Fruit fly (Drosophila melanogaster) whole organism, wandering third instar larva: ENCODE results near the gene aay.
A peak's percentile ranks its signal among the peaks of the same experiment; 100 is the strongest.

Experiments
- Abd-B ChIP-seq: fragments of >200 bp; optimal IDR thresholded peaks from 2 replicates; lab custom pipeline; 2017; ENCODE audit warnings: missing biosample characterization, missing genetic modification characterization
- CG32264 ChIP-seq: fragments of 200-800 bp; sonication (Bioruptor generic); optimal IDR thresholded peaks from 2 replicates; lab custom pipeline; 2016; ENCODE audit warnings: missing biosample characterization, missing genetic modification characterization
- CG9705 ChIP-seq: fragments of 200-800 bp; sonication (Bioruptor generic); optimal IDR thresholded peaks from 2 replicates; lab custom pipeline; 2018; ENCODE audit warnings: missing biosample characterization, mild to moderate bottlenecking, missing genetic modification characterization
- CrebA ChIP-seq: fragments of 200-800 bp; sonication (Bioruptor generic); optimal IDR thresholded peaks from 2 replicates; lab custom pipeline; 2016; ENCODE audit warnings: missing biosample characterization, mild to moderate bottlenecking, missing genetic modification characterization, borderline replicate concordance
- Dfd ChIP-seq: fragments of >200 bp; optimal IDR thresholded peaks from 2 replicates; lab custom pipeline; 2017; ENCODE audit warnings: missing biosample characterization, missing genetic modification characterization
- Dif ChIP-seq: fragments of 200-275, 200-300 bp; sonication (Bioruptor generic); optimal IDR thresholded peaks from 2 replicates; lab custom pipeline; 2018; ENCODE audit warnings: missing biosample characterization, missing genetic modification characterization; ENCODE audit not compliant: partially characterized antibody
- GATAd ChIP-seq: sonication (Bioruptor generic); optimal IDR thresholded peaks from 2 replicates; lab custom pipeline; 2016; ENCODE audit warnings: missing biosample characterization, missing genetic modification characterization
- HLH106 ChIP-seq: fragments of 200-800 bp; optimal IDR thresholded peaks from 3 replicates; lab custom pipeline; 2019; ENCODE audit warnings: missing biosample characterization, mild to moderate bottlenecking, missing genetic modification characterization, moderate library complexity
- Hnf4 ChIP-seq: fragments of 200-800 bp; sonication (Bioruptor generic); optimal IDR thresholded peaks from 2 replicates; lab custom pipeline; 2016; ENCODE audit warnings: missing biosample characterization, mild to moderate bottlenecking, missing genetic modification characterization
- Hr78 ChIP-seq: fragments of >200 bp; optimal IDR thresholded peaks from 2 replicates; lab custom pipeline; 2017; ENCODE audit warnings: missing biosample characterization, missing genetic modification characterization
- Hr83 ChIP-seq: fragments of 200-300 bp; sonication (Bioruptor generic); optimal IDR thresholded peaks from 2 replicates; lab custom pipeline; 2016; ENCODE audit warnings: missing biosample characterization, mild to moderate bottlenecking, missing genetic modification characterization, moderate library complexity; ENCODE audit not compliant: poor library complexity, severe bottlenecking
- Jra ChIP-seq: sonication (Bioruptor generic); optimal IDR thresholded peaks from 2 replicates; lab custom pipeline; 2016; ENCODE audit warnings: missing biosample characterization, missing genetic modification characterization
- Mio ChIP-seq: sonication (Bioruptor generic); optimal IDR thresholded peaks from 2 replicates; lab custom pipeline; 2016; ENCODE audit warnings: missing biosample characterization, missing genetic modification characterization
- Myc ChIP-seq: fragments of >200 bp; optimal IDR thresholded peaks from 2 replicates; lab custom pipeline; 2017
- N ChIP-seq: fragments of >200 bp; optimal IDR thresholded peaks from 2 replicates; lab custom pipeline; 2018; ENCODE audit warnings: missing biosample characterization, missing external identifiers, missing genetic modification characterization
- OdsH ChIP-seq: fragments of 200-800 bp; sonication (Bioruptor generic); optimal IDR thresholded peaks from 2 replicates; lab custom pipeline; 2016; ENCODE audit warnings: missing biosample characterization, mild to moderate bottlenecking, missing genetic modification characterization
- Rel ChIP-seq, 2 experiments: fragments of 200-800 bp; sonication (Bioruptor generic) in 1 of 2; optimal IDR thresholded peaks; 2 replicates in 1 of 2; 3 replicates in 1 of 2; lab custom pipeline; 2016 to 2019; ENCODE audit warnings: mild to moderate bottlenecking in 2 of 2, missing biosample characterization in 2 of 2, missing genetic modification characterization in 2 of 2, moderate library complexity in 1 of 2
- Sp1 ChIP-seq: fragments of 200-800 bp; sonication (Bioruptor generic); optimal IDR thresholded peaks from 3 replicates; lab custom pipeline; 2019; ENCODE audit warnings: missing biosample characterization, mild to moderate bottlenecking, missing genetic modification characterization, moderate library complexity
- Vsx2 ChIP-seq: fragments of 200-300, 225-300 bp; sonication (Bioruptor generic); optimal IDR thresholded peaks from 2 replicates; lab custom pipeline; 2018; ENCODE audit warnings: missing biosample characterization, missing genetic modification characterization; ENCODE audit not compliant: partially characterized antibody
- br ChIP-seq: fragments of 200-800 bp; sonication (Bioruptor generic); optimal IDR thresholded peaks from 2 replicates; lab custom pipeline; 2016; ENCODE audit warnings: missing biosample characterization, missing genetic modification characterization
- dl ChIP-seq, 2 experiments: fragments of 175-275, 200-275 bp in 1 of 2; fragments of 200-275 bp in 1 of 2; sonication (Bioruptor generic); optimal IDR thresholded peaks; lab custom pipeline; 2018; ENCODE audit warnings: mild to moderate bottlenecking in 2 of 2, missing biosample characterization in 2 of 2, missing genetic modification characterization in 2 of 2, moderate library complexity in 2 of 2; ENCODE audit not compliant: partially characterized antibody in 2 of 2, insufficient read depth in 1 of 2
- dsf ChIP-seq: sonication (Bioruptor generic); optimal IDR thresholded peaks from 2 replicates; lab custom pipeline; 2016; ENCODE audit warnings: missing biosample characterization, missing genetic modification characterization, borderline replicate concordance
- ey ChIP-seq: fragments of 200-800 bp; sonication (Bioruptor generic); optimal IDR thresholded peaks from 2 replicates; lab custom pipeline; 2016; ENCODE audit warnings: missing biosample characterization, missing genetic modification characterization
- fru ChIP-seq: fragments of 200-800 bp; sonication (Bioruptor generic); optimal IDR thresholded peaks from 3 replicates; lab custom pipeline; 2016; ENCODE audit warnings: missing biosample characterization, mild to moderate bottlenecking, missing genetic modification characterization
- h ChIP-seq: fragments of 200-800 bp; sonication (Bioruptor generic); optimal IDR thresholded peaks from 3 replicates; lab custom pipeline; 2016; ENCODE audit warnings: missing biosample characterization, mild to moderate bottlenecking, missing genetic modification characterization
- jim ChIP-seq: fragments of 175-275, 200-325 bp; sonication (Bioruptor generic); optimal IDR thresholded peaks from 2 replicates; lab custom pipeline; 2016; ENCODE audit warnings: missing biosample characterization, mild to moderate bottlenecking, missing genetic modification characterization
- lola ChIP-seq: fragments of >200 bp; optimal IDR thresholded peaks from 2 replicates; lab custom pipeline; 2017; ENCODE audit warnings: missing biosample characterization, missing genetic modification characterization
- pan ChIP-seq: fragments of >200 bp; optimal IDR thresholded peaks from 2 replicates; lab custom pipeline; 2017
- psq ChIP-seq: fragments of 200-800 bp; sonication (Bioruptor generic); optimal IDR thresholded peaks from 3 replicates; lab custom pipeline; 2017; ENCODE audit warnings: missing biosample characterization, mild to moderate bottlenecking, missing genetic modification characterization, moderate library complexity
- rgr ChIP-seq: fragments of 200-800 bp; sonication (Bioruptor generic); optimal IDR thresholded peaks from 3 replicates; lab custom pipeline; 2016; ENCODE audit warnings: missing biosample characterization, mild to moderate bottlenecking, missing genetic modification characterization
- sage ChIP-seq: fragments of 200-800 bp; sonication (Bioruptor generic); optimal IDR thresholded peaks from 2 replicates; lab custom pipeline; 2016; ENCODE audit warnings: missing biosample characterization, mild to moderate bottlenecking, missing genetic modification characterization
- sv ChIP-seq: fragments of 200-800 bp; sonication (Bioruptor generic); optimal IDR thresholded peaks from 3 replicates; lab custom pipeline; 2016; ENCODE audit warnings: missing biosample characterization, missing genetic modification characterization
- tai ChIP-seq: sonication (Bioruptor generic); optimal IDR thresholded peaks from 2 replicates; lab custom pipeline; 2016; ENCODE audit warnings: missing biosample characterization, missing genetic modification characterization
- usp ChIP-seq: fragments of >200 bp; optimal IDR thresholded peaks from 2 replicates; lab custom pipeline; 2017; ENCODE audit warnings: missing biosample characterization, missing genetic modification characterization
- woc ChIP-seq: sonication (Bioruptor generic); optimal IDR thresholded peaks from 2 replicates; lab custom pipeline; 2016; ENCODE audit warnings: missing biosample characterization, mild to moderate bottlenecking, missing genetic modification characterization

aay gene

DNA sequence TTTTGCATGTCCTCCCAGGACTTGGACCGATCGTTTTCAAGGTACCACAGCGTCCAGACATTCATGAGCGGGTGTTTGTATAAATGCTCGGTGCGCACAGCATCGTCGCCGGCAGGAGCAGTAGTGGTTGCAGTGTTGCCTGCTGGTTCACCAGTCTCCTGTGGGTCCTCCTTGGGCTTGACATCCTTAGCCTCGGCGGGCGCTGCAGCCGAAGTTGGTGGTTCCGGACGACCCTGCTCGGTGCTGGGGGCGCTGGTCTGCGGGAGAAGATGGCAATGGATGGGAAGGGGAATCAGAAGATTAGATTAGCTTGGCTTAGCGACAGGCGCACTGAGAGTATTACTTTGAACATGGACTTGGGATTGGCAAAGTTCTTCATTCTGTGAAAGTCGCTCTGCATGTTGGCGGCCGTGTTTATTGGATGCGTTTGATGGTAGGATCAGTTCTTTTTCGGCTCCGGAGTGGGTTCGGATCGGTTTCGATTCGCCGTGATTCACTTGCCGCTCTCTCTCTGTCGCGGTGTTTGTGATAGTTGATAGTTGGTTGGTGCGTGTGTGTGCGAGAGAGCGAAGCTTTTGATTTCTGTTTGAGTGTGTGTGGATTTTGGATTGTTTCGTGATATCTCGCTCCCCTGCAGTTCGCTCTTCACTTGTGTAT lies 22.2 kb upstream of the aay start:
- TF ChIP-seq sv (GFP tag; lab: Kevin White, UChicago) (no peak), Myc (lab: Kevin White, UChicago) (no peak), rgr (GFP tag; lab: Kevin White, UChicago) (no peak), lola (GFP tag; lab: Kevin White, UChicago) (no peak), jim (GFP tag; lab: Kevin White, UChicago) (no peak), Dif (GFP tag; lab: Kevin White, UChicago) (no peak), tai (GFP tag; lab: Kevin White, UChicago) (no peak), CG32264 (GFP tag; lab: Kevin White, UChicago) (no peak), Sp1 (no peak), pan (no peak), ey (no peak), Abd-B (GFP tag; lab: Kevin White, UChicago) (no peak), HLH106 (no peak), CG9705 (GFP tag; lab: Kevin White, UChicago) (no peak), fru (GFP tag; lab: Kevin White, UChicago) (no peak), OdsH (GFP tag; lab: Kevin White, UChicago) (no peak), GATAd (no peak), sage (no peak), Hnf4 (GFP tag; lab: Kevin White, UChicago) (no peak)

DNA sequence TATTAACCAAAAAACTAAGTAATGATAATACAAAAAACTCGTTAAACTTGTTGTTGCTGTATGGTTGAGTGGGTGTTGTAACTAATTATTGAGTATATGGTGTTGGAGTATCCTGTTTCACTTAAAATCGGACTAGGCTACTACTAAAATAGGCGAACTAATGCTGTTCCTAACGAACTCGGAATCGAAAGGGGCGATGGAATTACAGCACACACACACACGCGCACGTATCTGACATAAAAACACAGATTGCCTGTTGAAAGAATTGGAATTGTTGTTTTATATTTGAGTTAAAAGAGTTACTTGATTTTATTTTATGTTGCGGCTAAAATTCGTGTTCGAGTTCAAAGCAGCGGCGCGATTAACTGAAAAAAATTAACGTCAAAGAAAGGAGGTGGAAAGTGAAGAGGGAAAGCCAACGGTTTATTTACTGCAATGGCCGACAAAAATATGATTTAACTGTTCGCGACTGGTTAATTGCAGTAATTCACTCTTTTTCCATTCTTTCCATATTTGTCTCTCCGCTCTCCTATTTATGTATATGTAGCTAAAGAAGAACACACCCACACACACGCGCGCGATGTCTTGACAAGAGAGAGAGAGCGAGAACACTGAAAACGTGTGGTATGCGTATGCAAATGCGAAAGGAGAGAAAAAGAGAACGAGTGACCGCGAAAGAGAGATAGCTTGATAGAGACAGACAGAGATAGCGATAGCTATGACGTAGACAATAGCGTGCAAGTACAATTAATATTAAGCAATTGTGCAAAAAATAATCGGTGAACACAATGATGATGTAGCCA lies 21.5 kb upstream of the aay start:
- no peak for TF ChIP-seq OdsH (GFP tag; lab: Kevin White, UChicago)
- no peak for TF ChIP-seq Mio (GFP tag; lab: Kevin White, UChicago)
- no peak for TF ChIP-seq pan
- peak; percentile 16 for TF ChIP-seq Jra (GFP tag; lab: Kevin White, UChicago)
- peak; percentile 57 for TF ChIP-seq psq (GFP tag; lab: Kevin White, UChicago)
- no peak for TF ChIP-seq woc (GFP tag; lab: Kevin White, UChicago)
- TF ChIP-seq N (GFP tag; lab: Kevin White, UChicago), result no peak
- TF ChIP-seq Hr83 (GFP tag; lab: Kevin White, UChicago), result no peak
- TF ChIP-seq sv (GFP tag; lab: Kevin White, UChicago), result no peak
- no peak for TF ChIP-seq h
- TF ChIP-seq Abd-B (GFP tag; lab: Kevin White, UChicago), result no peak
- TF ChIP-seq HLH106, result no peak
- TF ChIP-seq dsf (GFP tag; lab: Kevin White, UChicago), result no peak
- no peak for TF ChIP-seq br (GFP tag; lab: Kevin White, UChicago)
- TF ChIP-seq ey, result no peak
- peak; percentile 73 for TF ChIP-seq fru (GFP tag; lab: Kevin White, UChicago)
- no peak for TF ChIP-seq Hnf4 (GFP tag; lab: Kevin White, UChicago)
- TF ChIP-seq Hr78 (GFP tag; lab: Kevin White, UChicago), result no peak
- no peak for TF ChIP-seq CG32264 (GFP tag; lab: Kevin White, UChicago)
- TF ChIP-seq rgr (GFP tag; lab: Kevin White, UChicago), result no peak
- TF ChIP-seq Sp1, result no peak
- no peak for TF ChIP-seq Dfd (GFP tag; lab: Kevin White, UChicago)
- no peak for TF ChIP-seq GATAd
- TF ChIP-seq usp (GFP tag; lab: Kevin White, UChicago), result no peak
- no peak for TF ChIP-seq Vsx2 (GFP tag; lab: Kevin White, UChicago)
- TF ChIP-seq CG9705 (GFP tag; lab: Kevin White, UChicago), result no peak
- TF ChIP-seq Myc (lab: Kevin White, UChicago), result no peak
- TF ChIP-seq jim (GFP tag; lab: Kevin White, UChicago), result no peak
- no peak for TF ChIP-seq tai (GFP tag; lab: Kevin White, UChicago)
- peak; percentile 92 for TF ChIP-seq Dif (GFP tag; lab: Kevin White, UChicago)
- peak; percentile 17 for TF ChIP-seq sage
- no peak for TF ChIP-seq lola (GFP tag; lab: Kevin White, UChicago)
- peak; percentile 66 for TF ChIP-seq CrebA (GFP tag; lab: Kevin White, UChicago)
- peak; percentile 66 to 89 for TF ChIP-seq dl (GFP tag; optimal IDR thresholded peaks at IDR 0.05; lab: Kevin White, UChicago; ENCODE audit: insufficient read depth in 1 of 2, partially characterized antibody in 2 of 2)
- no peak for TF ChIP-seq Rel (GFP tag; optimal IDR thresholded peaks at IDR 0.05; lab: Kevin White, UChicago)
- no peak for TF ChIP-seq Rel (tag; optimal IDR thresholded peaks at IDR 0.05; lab: Kevin White, UChicago)
- TF ChIP-seq, all 38 proteins: peak for 7
